Worm (Caenorhabditis elegans) whole organism, young adult: Measurements from ENCODE around the gene cest-9.1.

Experiments used
- B0035.1 ChIP-seq: sonication (generic microtip); optimal IDR thresholded peaks from 2 replicates; lab custom pipeline; 2016; ENCODE audit warnings: missing genetic modification characterization, mild to moderate bottlenecking, missing compliant biosample characterization, missing genotype, missing genetic modification reagents
- C06A6.2 ChIP-seq: fragments of 200-800 bp; sonication (Bioruptor generic); conservative IDR thresholded peaks from 2 replicates; pipeline ENCODE4 v1.3.6; 2022; ENCODE audit warnings: missing genetic modification characterization, missing compliant biosample characterization
- F33H1.4 ChIP-seq: fragments of 200-800 bp; sonication (Bioruptor generic); IDR thresholded peaks from 2 replicates; pipeline ENCODE4 v1.3.6; 2022; ENCODE audit warnings: missing genetic modification reagents, missing genetic modification characterization, missing compliant biosample characterization
- F37B4.10 ChIP-seq: fragments of 200-800 bp; sonication (Bioruptor generic); IDR thresholded peaks from 2 replicates; pipeline ENCODE4 v1.3.6; 2022; ENCODE audit warnings: missing genetic modification characterization, missing compliant biosample characterization
- T26A5.8 ChIP-seq: sonication (generic microtip); optimal IDR thresholded peaks from 2 replicates; lab custom pipeline; 2016; ENCODE audit warnings: missing genetic modification characterization, missing compliant biosample characterization
- Y53F4B.3 ChIP-seq: fragments of 200-800 bp; sonication (Bioruptor generic); IDR thresholded peaks from 2 replicates; pipeline ENCODE4 v1.3.6; 2022; ENCODE audit warnings: missing genetic modification reagents, missing genetic modification characterization, missing compliant biosample characterization
- ama-1 ChIP-seq, 3 experiments: fragments of 150-350 bp in 1 of 3; sonication (generic microtip) in 2 of 3; optimal IDR thresholded peaks; 2 replicates each; lab custom pipeline; 2014 to 2018; ENCODE audit warnings: missing biosample characterization in 2 of 3, missing genetic modification characterization in 2 of 3, missing genetic modification reagents in 2 of 3
- aptf-3 ChIP-seq: fragments of 200-800 bp; sonication (Bioruptor generic); IDR thresholded peaks from 2 replicates; pipeline ENCODE4 v1.3.6; 2022; ENCODE audit warnings: missing genetic modification characterization, missing compliant biosample characterization
- attf-3 ChIP-seq: fragments of 200-800 bp; sonication (Bioruptor generic); conservative IDR thresholded peaks from 2 replicates; pipeline ENCODE4 v1.3.6; 2022; ENCODE audit warnings: missing genetic modification reagents, missing genetic modification characterization, missing compliant biosample characterization
- ccch-3 ChIP-seq: fragments of 200-800 bp; sonication (Bioruptor generic); optimal IDR thresholded peaks from 2 replicates; lab custom pipeline; 2018; ENCODE audit warnings: mild to moderate bottlenecking, missing genetic modification characterization, missing compliant biosample characterization
- cebp-1 ChIP-seq, 2 experiments: fragments of 200-800 bp in 1 of 2; sonication (Bioruptor generic) in 1 of 2; sonication (generic microtip) in 1 of 2; IDR thresholded peaks in 1 of 2; optimal IDR thresholded peaks in 1 of 2; 2 replicates each; pipeline versions ENCODE4 v1.3.6 to Lab custom; 2017 to 2022; ENCODE audit warnings: missing compliant biosample characterization in 2 of 2, missing genetic modification characterization in 2 of 2, mild to moderate bottlenecking in 1 of 2, missing genetic modification reagents in 1 of 2, moderate library complexity in 1 of 2
- die-1 ChIP-seq: sonication (generic microtip); optimal IDR thresholded peaks from 2 replicates; lab custom pipeline; 2016; ENCODE audit warnings: missing genotype, mild to moderate bottlenecking, missing genetic modification characterization, missing compliant biosample characterization
- dpl-1 ChIP-seq: fragments of 150-350 bp; optimal IDR thresholded peaks from 2 replicates; lab custom pipeline; 2014; ENCODE audit warnings: missing biosample characterization, missing genetic modification reagents, missing genetic modification characterization
- ekl-4 ChIP-seq: fragments of 200-800 bp; sonication (Bioruptor generic); IDR thresholded peaks from 2 replicates; pipeline ENCODE4 v1.3.6; 2022; ENCODE audit warnings: missing genetic modification reagents, missing genetic modification characterization, missing compliant biosample characterization
- ets-4 ChIP-seq: fragments of 200-800 bp; sonication (Bioruptor generic); optimal IDR thresholded peaks from 2 replicates; lab custom pipeline; 2018; ENCODE audit warnings: mild to moderate bottlenecking, missing genetic modification characterization, missing compliant biosample characterization
- gei-17 ChIP-seq: fragments of 200-800 bp; sonication (Bioruptor generic); optimal IDR thresholded peaks from 2 replicates; lab custom pipeline; 2018; ENCODE audit warnings: mild to moderate bottlenecking, missing genetic modification characterization, missing compliant biosample characterization
- hlh-12 ChIP-seq: sonication (generic microtip); optimal IDR thresholded peaks from 2 replicates; lab custom pipeline; 2016; ENCODE audit warnings: missing genetic modification characterization, missing compliant biosample characterization
- let-607 ChIP-seq, 2 experiments: fragments of 200-800 bp in 1 of 2; sonication (Bioruptor generic) in 1 of 2; sonication (generic microtip) in 1 of 2; optimal IDR thresholded peaks; 2 replicates each; lab custom pipeline; 2016 to 2018; ENCODE audit warnings: mild to moderate bottlenecking in 2 of 2, missing compliant biosample characterization in 2 of 2, missing genetic modification characterization in 2 of 2, moderate library complexity in 2 of 2, missing genotype in 1 of 2
- lsl-1 ChIP-seq: fragments of 200-800 bp; sonication (Bioruptor generic); optimal IDR thresholded peaks from 2 replicates; lab custom pipeline; 2018; ENCODE audit warnings: mild to moderate bottlenecking, missing genetic modification characterization, moderate library complexity, missing compliant biosample characterization
- madf-3 ChIP-seq: fragments of 200-800 bp; sonication (Bioruptor generic); IDR thresholded peaks from 2 replicates; pipeline ENCODE4 v1.3.6; 2022; ENCODE audit warnings: missing genetic modification reagents, missing genetic modification characterization, missing compliant biosample characterization
- nfyb-1 ChIP-seq: fragments of 200-800 bp; sonication (Bioruptor generic); IDR thresholded peaks from 2 replicates; pipeline ENCODE4 v1.3.6; 2022; ENCODE audit warnings: missing genetic modification reagents, missing genetic modification characterization, missing compliant biosample characterization
- nhr-179 ChIP-seq: sonication (generic microtip); optimal IDR thresholded peaks from 2 replicates; lab custom pipeline; 2016; ENCODE audit warnings: mild to moderate bottlenecking, missing genetic modification characterization, missing compliant biosample characterization
- nhr-80 ChIP-seq: sonication (generic microtip); optimal IDR thresholded peaks from 2 replicates; lab custom pipeline; 2016; ENCODE audit warnings: missing genetic modification characterization, missing compliant biosample characterization
- nhr-90 ChIP-seq: sonication (generic microtip); optimal IDR thresholded peaks from 2 replicates; lab custom pipeline; 2016; ENCODE audit warnings: missing genotype, mild to moderate bottlenecking, missing genetic modification characterization, missing compliant biosample characterization
- rec-8 ChIP-seq, 2 experiments: sonication (generic microtip); optimal IDR thresholded peaks; 2 replicates each; lab custom pipeline; 2016; ENCODE audit warnings: mild to moderate bottlenecking in 2 of 2, missing genetic modification characterization in 2 of 2, missing genetic modification reagents in 2 of 2, missing genotype in 2 of 2, missing biosample characterization in 1 of 2, missing compliant biosample characterization in 1 of 2, moderate library complexity in 1 of 2
- snpc-1.1 ChIP-seq: sonication (generic microtip); optimal IDR thresholded peaks from 2 replicates; lab custom pipeline; 2017; ENCODE audit warnings: missing genetic modification characterization, mild to moderate bottlenecking, missing compliant biosample characterization, antibody characterized with exemption, moderate library complexity, missing genotype, missing genetic modification reagents; ENCODE audit not compliant: insufficient read depth
- snpc-4 ChIP-seq, 5 experiments: fragments of 150-350 bp in 1 of 5; sonication (generic microtip) in 4 of 5; optimal IDR thresholded peaks; 2 replicates each; lab custom pipeline; 2014 to 2018; ENCODE audit warnings: missing genetic modification characterization in 5 of 5, missing biosample characterization in 3 of 5, antibody characterized with exemption in 2 of 5, mild to moderate bottlenecking in 2 of 5, missing compliant biosample characterization in 2 of 5, missing genotype in 2 of 5, moderate library complexity in 2 of 5, missing genetic modification reagents in 1 of 5
- somi-1 ChIP-seq: fragments of 200-800 bp; sonication (Bioruptor generic); optimal IDR thresholded peaks from 2 replicates; lab custom pipeline; 2018; ENCODE audit warnings: mild to moderate bottlenecking, missing genetic modification characterization, missing compliant biosample characterization
- sptf-2 ChIP-seq: fragments of 200-800 bp; sonication (Bioruptor generic); optimal IDR thresholded peaks from 2 replicates; lab custom pipeline; 2018; ENCODE audit warnings: mild to moderate bottlenecking, missing genetic modification characterization, missing compliant biosample characterization
- unc-62 ChIP-seq: fragments of 150-350 bp; optimal IDR thresholded peaks from 2 replicates; lab custom pipeline; 2014; ENCODE audit warnings: missing biosample characterization, missing genetic modification reagents, missing genetic modification characterization
- xnd-1 ChIP-seq: sonication (generic microtip); optimal IDR thresholded peaks from 2 replicates; lab custom pipeline; 2016; ENCODE audit warnings: missing genotype, missing genetic modification reagents, missing genetic modification characterization, missing compliant biosample characterization
- zim-3 ChIP-seq: sonication (generic microtip); optimal IDR thresholded peaks from 2 replicates; lab custom pipeline; 2017; ENCODE audit warnings: mild to moderate bottlenecking, missing genetic modification characterization, moderate library complexity, missing compliant biosample characterization
- ztf-18 ChIP-seq: sonication (generic microtip); optimal IDR thresholded peaks from 2 replicates; lab custom pipeline; 2016; ENCODE audit warnings: missing genotype, mild to moderate bottlenecking, missing genetic modification characterization, missing compliant biosample characterization
- ztf-28 ChIP-seq: fragments of 200-800 bp; sonication (Bioruptor generic); IDR thresholded peaks from 2 replicates; pipeline ENCODE4 v1.3.6; 2022; ENCODE audit warnings: missing genetic modification reagents, missing genetic modification characterization, missing compliant biosample characterization

cest-9.1 gene

DNA sequence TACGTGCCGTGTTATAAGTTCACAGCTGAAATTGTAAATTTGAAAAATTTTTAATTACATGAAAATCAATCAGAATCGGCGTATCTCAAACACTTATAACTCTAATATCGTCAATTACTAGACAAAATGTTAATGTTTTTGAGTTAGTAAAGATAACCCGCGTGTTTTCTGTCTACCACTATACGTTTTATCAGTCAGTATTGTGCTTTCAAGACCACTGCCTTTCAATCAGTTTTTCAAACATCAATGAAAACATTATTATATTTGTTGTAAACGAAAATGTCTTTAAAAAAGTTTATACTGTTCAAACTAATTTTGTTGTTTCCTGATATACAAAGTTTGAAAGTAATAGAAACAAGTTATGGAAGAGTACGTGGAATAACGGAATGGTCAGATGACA, 3.3 kb upstream of the cest-9.1 start:
- no peak for TF ChIP-seq rec-8 (tag; optimal IDR thresholded peaks at IDR 0.05; lab: Kevin White, UChicago)
- TF ChIP-seq madf-3 (GFP tag; lab: Robert Waterston, UW) = no peak
- no peak for TF ChIP-seq aptf-3
- peak; percentile 38 for TF ChIP-seq nhr-80 (tag; lab: Kevin White, UChicago)
- TF ChIP-seq, all 124 proteins: peak for 1

DNA sequence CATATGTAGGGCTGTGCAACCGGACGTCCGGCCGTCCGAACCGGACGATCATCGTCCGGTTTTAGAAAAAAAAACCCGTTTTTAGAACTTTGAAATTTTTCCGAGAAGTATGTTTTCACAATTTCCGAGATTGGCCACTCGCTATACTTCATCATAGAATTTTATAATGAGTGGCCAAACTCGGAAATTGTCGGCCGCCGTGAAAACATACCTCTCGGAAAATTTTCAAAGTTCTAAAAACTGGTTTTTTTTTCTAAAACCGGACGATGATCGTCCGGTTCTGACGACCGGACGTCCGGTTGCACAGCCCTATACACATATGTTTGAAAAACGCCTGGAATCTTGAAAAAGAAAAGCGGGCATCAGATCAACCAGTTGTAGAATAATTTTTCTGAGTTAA, 1.1 kb downstream of the cest-9.1 start:
- TF ChIP-seq snpc-4 (GFP tag; optimal IDR thresholded peaks at IDR 0.05; lab: Kevin White, UChicago) (no peak), snpc-4 (tag; optimal IDR thresholded peaks at IDR 0.05; lab: Kevin White, UChicago) (peak in 2 of 4 experiments; percentile 79 to 83), ama-1 (optimal IDR thresholded peaks at IDR 0.05; lab: Kevin White, UChicago) (no peak), ama-1 (GFP tag; optimal IDR thresholded peaks at IDR 0.05; lab: Kevin White, UChicago) (no peak)

DNA sequence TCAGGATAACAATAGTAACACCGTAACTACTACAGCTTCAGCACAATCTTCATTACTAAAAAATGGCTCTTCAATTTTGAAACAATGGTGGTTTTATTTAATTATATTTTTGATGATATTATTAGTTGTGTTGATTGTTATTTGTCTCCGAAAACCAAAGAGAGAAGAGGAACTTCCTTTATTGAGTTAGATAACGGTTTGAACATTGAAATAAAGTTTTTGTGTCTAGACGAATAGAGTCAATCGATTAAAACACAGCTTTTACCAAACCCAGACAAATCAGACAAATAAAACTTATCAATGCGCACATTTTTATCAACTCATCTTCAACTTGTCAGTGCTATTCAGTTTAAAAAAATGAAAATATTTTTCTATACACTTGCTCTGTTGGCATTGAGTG, 3.7 kb downstream of the cest-9.1 start, which contains the start of gene cest-7:
TSS of gene cest-7 (plus strand) at position 301 of the 400 bp plus-strand sequence.
- no peak for TF ChIP-seq hlh-12
- no peak for TF ChIP-seq C06A6.2 (GFP tag; lab: Robert Waterston, UW)
- TF ChIP-seq sptf-2 (GFP tag; lab: Kevin White, UChicago) = no peak
- no peak for TF ChIP-seq ekl-4 (GFP tag; lab: Robert Waterston, UW)
- TF ChIP-seq xnd-1 (tag; lab: Kevin White, UChicago) = no peak
- TF ChIP-seq zim-3 (tag; lab: Kevin White, UChicago) = no peak
- no peak for TF ChIP-seq T26A5.8 (tag; lab: Kevin White, UChicago)
- TF ChIP-seq, all 124 proteins: peak for 0

DNA sequence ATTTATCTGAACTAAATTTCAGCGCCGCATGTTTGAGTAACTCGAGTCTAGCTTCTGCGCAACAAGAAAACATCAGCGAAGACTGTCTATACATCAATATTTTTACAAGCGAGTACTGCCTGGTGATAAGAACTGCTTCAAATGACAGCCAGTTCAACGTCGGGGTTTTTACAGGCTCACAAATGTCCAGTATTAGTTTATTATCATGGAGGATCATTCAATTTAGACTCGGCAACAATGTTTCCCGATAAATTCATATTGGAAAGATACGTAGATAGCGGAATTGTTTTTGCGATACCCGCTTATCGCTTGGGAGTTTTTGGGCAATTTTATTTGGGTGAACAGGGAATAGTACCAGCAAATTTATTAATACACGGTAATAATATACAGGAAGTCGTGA, 4.4 kb downstream of the cest-9.1 start:
- TF ChIP-seq F37B4.10 (GFP tag; lab: Robert Waterston, UW) (no peak), nfyb-1 (GFP tag; lab: Robert Waterston, UW) (0 out of 2 replicates have a peak, but pooled peaks have one; percentile 34), let-607 (tag; optimal IDR thresholded peaks at IDR 0.05; lab: Kevin White, UChicago) (peak in 1 of 2 experiments; percentile 10), nhr-80 (tag; lab: Kevin White, UChicago) (peak; percentile 83)

DNA sequence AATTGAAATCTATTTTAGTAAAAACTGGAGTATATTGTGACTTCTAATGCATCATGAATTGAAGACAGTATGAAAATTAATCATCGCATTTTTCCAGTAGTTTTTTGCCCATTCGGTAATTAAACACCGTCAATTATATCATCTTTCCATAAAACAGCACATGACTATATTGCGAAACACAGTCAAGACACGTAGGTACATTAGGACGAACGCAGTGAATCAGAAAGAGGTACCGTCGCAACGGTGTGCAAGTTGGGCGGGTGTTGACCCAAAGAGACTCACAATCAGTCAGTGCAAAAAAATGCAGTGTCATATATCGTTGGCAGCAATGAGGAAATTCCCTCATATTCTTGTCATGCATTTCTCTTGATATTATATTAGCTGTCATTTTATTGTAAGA, 8.4 kb downstream of the cest-9.1 start:
- TF ChIP-seq unc-62 (peak; percentile 30), cebp-1 (GFP tag; IDR thresholded peaks at IDR 0.05; lab: Robert Waterston, UW) (peak; percentile 89), cebp-1 (tag; optimal IDR thresholded peaks at IDR 0.05; lab: Kevin White, UChicago) (peak; percentile 93), nhr-90 (tag; lab: Kevin White, UChicago) (no peak), nhr-80 (tag; lab: Kevin White, UChicago) (peak; percentile 68), dpl-1 (GFP tag; lab: Kevin White, UChicago) (no peak), ztf-18 (tag; lab: Kevin White, UChicago) (no peak), ztf-28 (GFP tag; lab: Robert Waterston, UW) (no peak)

DNA sequence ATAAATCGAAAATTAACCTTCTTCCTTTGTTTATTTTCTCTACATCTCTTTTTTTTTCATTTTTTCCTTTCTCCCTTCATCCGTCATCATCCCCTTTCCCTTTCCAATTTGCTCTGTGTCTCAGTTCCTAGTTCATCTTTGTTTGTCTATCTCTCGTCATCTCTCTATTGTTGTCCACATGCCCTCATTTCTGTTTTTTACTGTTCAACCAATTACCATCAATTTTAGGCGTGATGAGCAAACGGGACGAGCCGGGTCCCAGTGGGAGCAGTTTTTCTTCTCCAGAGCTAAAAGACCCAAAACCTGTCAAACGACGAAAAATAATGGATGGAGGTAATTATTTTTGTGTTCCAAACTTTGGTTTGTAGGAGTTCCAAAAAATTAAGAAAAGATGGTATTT, 9.4 kb downstream of the cest-9.1 start, which contains the start of gene C23H4.6:
TSS of gene C23H4.6 (plus strand) at position 219 of the 400 bp plus-strand sequence.
- TF ChIP-seq snpc-1.1 (tag; lab: Kevin White, UChicago) (no peak), attf-3 (GFP tag; lab: Robert Waterston, UW) (no peak), unc-62 (no peak), ets-4 (GFP tag; lab: Kevin White, UChicago) (no peak), ccch-3 (GFP tag; lab: Kevin White, UChicago) (no peak), F33H1.4 (GFP tag; lab: Robert Waterston, UW) (no peak), ztf-28 (GFP tag; lab: Robert Waterston, UW) (no peak), lsl-1 (no peak), somi-1 (GFP tag; lab: Kevin White, UChicago) (no peak), nhr-179 (tag; lab: Kevin White, UChicago) (no peak), die-1 (tag; lab: Kevin White, UChicago) (no peak), gei-17 (GFP tag; lab: Kevin White, UChicago) (no peak), B0035.1 (tag; lab: Kevin White, UChicago) (no peak), ztf-18 (tag; lab: Kevin White, UChicago) (no peak), Y53F4B.3 (GFP tag; lab: Robert Waterston, UW) (no peak)
